Fruit fly (Drosophila melanogaster): ENCODE data around the gene Sgp.

The Sgp gene

dm6 chr2L:8542639-8543038 is 23.1 kb downstream of the Sgp start:
- TF ChIP-seq Rel (GFP tag; optimal IDR thresholded peaks at IDR 0.05) (no peak), Rel (tag; optimal IDR thresholded peaks at IDR 0.05) (no peak), dmrt93B (GFP tag; optimal IDR thresholded peaks at IDR 0.05) (no peak)

- TF ChIP-seq CG9705 (GFP tag; optimal IDR thresholded peaks at IDR 0.05) (no peak), psq (GFP tag; optimal IDR thresholded peaks at IDR 0.05) (peak; percentile 1), Rel (GFP tag; optimal IDR thresholded peaks at IDR 0.05) (no peak), Rel (tag; optimal IDR thresholded peaks at IDR 0.05) (no peak), Sp1 (GFP tag; optimal IDR thresholded peaks at IDR 0.05) (no peak), Dif (GFP tag; optimal IDR thresholded peaks at IDR 0.05; ENCODE audit: partially characterized antibody) (no peak), lola (GFP tag; optimal IDR thresholded peaks at IDR 0.05) (no peak), ey (GFP tag; optimal IDR thresholded peaks at IDR 0.05) (no peak), GATAd (GFP tag; optimal IDR thresholded peaks at IDR 0.05) (no peak)
These were observed 23.6 kb downstream of the Sgp start for dm6 chr2L:8543102-8543501.

dm6 chr2L:8543731-8544359 is 24.4 kb downstream of the Sgp start:
- TF ChIP-seq Dif (GFP tag; optimal IDR thresholded peaks at IDR 0.05; ENCODE audit: partially characterized antibody) (peak; percentile 69), psq (GFP tag; optimal IDR thresholded peaks at IDR 0.05) (peak; percentile 96), dmrt93B (GFP tag; optimal IDR thresholded peaks at IDR 0.05) (no peak), Vsx2 (GFP tag; optimal IDR thresholded peaks at IDR 0.05; ENCODE audit: partially characterized antibody) (peak; percentile 28), OdsH (GFP tag; optimal IDR thresholded peaks at IDR 0.05) (no peak), foxo (GFP tag; optimal IDR thresholded peaks at IDR 0.05) (no peak), dl (GFP tag; optimal IDR thresholded peaks at IDR 0.05; ENCODE audit: insufficient read depth in 1 of 2, partially characterized antibody in 2 of 2) (peak; percentile 53 to 81), CG9705 (GFP tag; optimal IDR thresholded peaks at IDR 0.05) (no peak)

- TF ChIP-seq dl (GFP tag; optimal IDR thresholded peaks at IDR 0.05; ENCODE audit: insufficient read depth in 1 of 2, partially characterized antibody in 2 of 2) (no peak), Dif (GFP tag; optimal IDR thresholded peaks at IDR 0.05; ENCODE audit: partially characterized antibody) (no peak), CG9705 (GFP tag; optimal IDR thresholded peaks at IDR 0.05) (no peak), dmrt93B (GFP tag; optimal IDR thresholded peaks at IDR 0.05) (no peak), lola (GFP tag; optimal IDR thresholded peaks at IDR 0.05) (no peak), N (GFP tag; optimal IDR thresholded peaks at IDR 0.05) (no peak), Hr78 (GFP tag; optimal IDR thresholded peaks at IDR 0.05) (no peak), rgr (GFP tag; optimal IDR thresholded peaks at IDR 0.05) (no peak), sv (GFP tag; optimal IDR thresholded peaks at IDR 0.05) (no peak), jim (GFP tag; optimal IDR thresholded peaks at IDR 0.05) (no peak), br (GFP tag; optimal IDR thresholded peaks at IDR 0.05) (no peak), CrebA (GFP tag; optimal IDR thresholded peaks at IDR 0.05; ENCODE audit: borderline replicate concordance) (no peak), CG32264 (GFP tag; optimal IDR thresholded peaks at IDR 0.05) (no peak), HLH106 (tag; optimal IDR thresholded peaks at IDR 0.05) (no peak), sage (GFP tag; optimal IDR thresholded peaks at IDR 0.05) (no peak), tai (GFP tag; optimal IDR thresholded peaks at IDR 0.05) (no peak), Hnf4 (GFP tag; optimal IDR thresholded peaks at IDR 0.05) (no peak), Rel (GFP tag; optimal IDR thresholded peaks at IDR 0.05) (no peak), Rel (tag; optimal IDR thresholded peaks at IDR 0.05) (no peak), h (GFP tag; optimal IDR thresholded peaks at IDR 0.05) (no peak), dsf (GFP tag; optimal IDR thresholded peaks at IDR 0.05; ENCODE audit: borderline replicate concordance) (no peak)
These were observed 25.1 kb downstream of the Sgp start for dm6 chr2L:8544636-8545035.

- TF ChIP-seq sv (GFP tag; optimal IDR thresholded peaks at IDR 0.05) (no peak), dl (GFP tag; optimal IDR thresholded peaks at IDR 0.05; ENCODE audit: insufficient read depth in 1 of 2, partially characterized antibody in 2 of 2) (no peak), jim (GFP tag; optimal IDR thresholded peaks at IDR 0.05) (no peak), usp (GFP tag; optimal IDR thresholded peaks at IDR 0.05) (no peak), foxo (GFP tag; optimal IDR thresholded peaks at IDR 0.05) (no peak), Jra (GFP tag; optimal IDR thresholded peaks at IDR 0.05) (no peak), brk (GFP tag; optimal IDR thresholded peaks at IDR 0.05) (no peak), CG32264 (GFP tag; optimal IDR thresholded peaks at IDR 0.05) (no peak), pan (optimal IDR thresholded peaks at IDR 0.05) (no peak), dsf (GFP tag; optimal IDR thresholded peaks at IDR 0.05; ENCODE audit: borderline replicate concordance) (no peak), tai (GFP tag; optimal IDR thresholded peaks at IDR 0.05) (no peak), CrebA (GFP tag; optimal IDR thresholded peaks at IDR 0.05; ENCODE audit: borderline replicate concordance) (no peak), dmrt93B (GFP tag; optimal IDR thresholded peaks at IDR 0.05) (no peak), Myc (optimal IDR thresholded peaks at IDR 0.05) (no peak), Hr83 (GFP tag; optimal IDR thresholded peaks at IDR 0.05; ENCODE audit: poor library complexity, severe bottlenecking) (no peak), br (GFP tag; optimal IDR thresholded peaks at IDR 0.05) (no peak)
These were observed 26.1 kb downstream of the Sgp start for dm6 chr2L:8545393-8546100.

Data from whole organism, wandering third instar larva.